Worm (Caenorhabditis elegans) whole organism, young adult: ENCODE results near the gene ndab-1.

Source experiments
- B0261.1 ChIP-seq: sonication (generic microtip); optimal IDR thresholded peaks from 2 replicates; lab custom pipeline; 2016; ENCODE audit warnings: mild to moderate bottlenecking, missing genetic modification characterization, moderate library complexity, missing compliant biosample characterization
- B0336.3 ChIP-seq: fragments of 200-800 bp; sonication (Bioruptor generic); IDR thresholded peaks from 2 replicates; pipeline ENCODE4 v1.3.6; 2022; ENCODE audit warnings: missing genetic modification characterization, missing compliant biosample characterization
- D2030.7 ChIP-seq: fragments of 200-800 bp; sonication (Bioruptor generic); IDR thresholded peaks from 2 replicates; pipeline ENCODE4 v1.3.6; 2022; ENCODE audit warnings: missing genetic modification reagents, missing genetic modification characterization, missing compliant biosample characterization
- F10E7.11 ChIP-seq: sonication (generic microtip); optimal IDR thresholded peaks from 2 replicates; lab custom pipeline; 2017; ENCODE audit warnings: mild to moderate bottlenecking, missing genetic modification characterization, moderate library complexity, missing compliant biosample characterization
- F23B12.7 ChIP-seq: sonication (generic microtip); optimal IDR thresholded peaks from 2 replicates; lab custom pipeline; 2017; ENCODE audit warnings: missing genetic modification characterization, mild to moderate bottlenecking, missing compliant biosample characterization, antibody characterized with exemption, moderate library complexity; ENCODE audit not compliant: insufficient read depth
- F37B4.10 ChIP-seq: fragments of 200-800 bp; sonication (Bioruptor generic); IDR thresholded peaks from 2 replicates; pipeline ENCODE4 v1.3.6; 2022; ENCODE audit warnings: missing genetic modification characterization, missing compliant biosample characterization
- F39B2.1 ChIP-seq: fragments of 200-800 bp; sonication (Bioruptor generic); IDR thresholded peaks from 2 replicates; pipeline ENCODE4 v1.3.6; 2022; ENCODE audit warnings: missing genetic modification reagents, missing genetic modification characterization, missing compliant biosample characterization
- F52B5.7 ChIP-seq: sonication (generic microtip); optimal IDR thresholded peaks from 2 replicates; lab custom pipeline; 2016; ENCODE audit warnings: mild to moderate bottlenecking, missing genetic modification characterization, missing compliant biosample characterization
- F57A8.1 ChIP-seq: fragments of 200-800 bp; sonication (Bioruptor generic); optimal IDR thresholded peaks from 2 replicates; lab custom pipeline; 2018; ENCODE audit warnings: mild to moderate bottlenecking, missing genetic modification characterization, moderate library complexity, missing compliant biosample characterization
- K12H6.12 ChIP-seq: fragments of 200-800 bp; sonication (Bioruptor generic); optimal IDR thresholded peaks from 2 replicates; lab custom pipeline; 2018; ENCODE audit warnings: mild to moderate bottlenecking, missing genetic modification characterization, missing compliant biosample characterization
- T07F8.4 ChIP-seq: sonication (generic microtip); optimal IDR thresholded peaks from 2 replicates; lab custom pipeline; 2016; ENCODE audit warnings: mild to moderate bottlenecking, missing genetic modification characterization, moderate library complexity, missing compliant biosample characterization
- T26A5.8 ChIP-seq: sonication (generic microtip); optimal IDR thresholded peaks from 2 replicates; lab custom pipeline; 2016; ENCODE audit warnings: missing genetic modification characterization, missing compliant biosample characterization
- Y53G8AR.9 ChIP-seq: fragments of 200-800 bp; sonication (Bioruptor generic); conservative IDR thresholded peaks from 2 replicates; pipeline ENCODE4 v1.3.6; 2022; ENCODE audit warnings: missing genetic modification reagents, missing genetic modification characterization, missing compliant biosample characterization
- Y79H2A.3 ChIP-seq: fragments of 200-800 bp; sonication (Bioruptor generic); conservative IDR thresholded peaks from 2 replicates; pipeline ENCODE4 v1.3.6; 2022; ENCODE audit warnings: missing genetic modification reagents, missing genetic modification characterization, missing compliant biosample characterization
- ZK185.1 ChIP-seq: sonication (generic microtip); optimal IDR thresholded peaks from 2 replicates; lab custom pipeline; 2016; ENCODE audit warnings: mild to moderate bottlenecking, missing genetic modification characterization, missing compliant biosample characterization; ENCODE audit not compliant: poor library complexity, severe bottlenecking
- ama-1 ChIP-seq, 3 experiments: fragments of 150-350 bp in 1 of 3; sonication (generic microtip) in 2 of 3; optimal IDR thresholded peaks; 2 replicates each; lab custom pipeline; 2014 to 2018; ENCODE audit warnings: missing biosample characterization in 2 of 3, missing genetic modification characterization in 2 of 3, missing genetic modification reagents in 2 of 3
- aptf-3 ChIP-seq: fragments of 200-800 bp; sonication (Bioruptor generic); IDR thresholded peaks from 2 replicates; pipeline ENCODE4 v1.3.6; 2022; ENCODE audit warnings: missing genetic modification characterization, missing compliant biosample characterization
- atf-7 ChIP-seq: sonication (generic microtip); optimal IDR thresholded peaks from 2 replicates; lab custom pipeline; 2017; ENCODE audit warnings: mild to moderate bottlenecking, missing genetic modification characterization, missing compliant biosample characterization
- athp-1 ChIP-seq: sonication (generic microtip); optimal IDR thresholded peaks from 2 replicates; lab custom pipeline; 2017; ENCODE audit warnings: mild to moderate bottlenecking, missing genetic modification characterization, missing compliant biosample characterization
- ccch-3 ChIP-seq: fragments of 200-800 bp; sonication (Bioruptor generic); optimal IDR thresholded peaks from 2 replicates; lab custom pipeline; 2018; ENCODE audit warnings: mild to moderate bottlenecking, missing genetic modification characterization, missing compliant biosample characterization
- ceh-100 ChIP-seq: fragments of 200-800 bp; sonication (Bioruptor generic); IDR thresholded peaks from 2 replicates; pipeline ENCODE4 v1.3.6; 2022; ENCODE audit warnings: missing genetic modification reagents, missing genetic modification characterization, missing compliant biosample characterization
- ceh-58 ChIP-seq: fragments of 200-800 bp; sonication (Bioruptor generic); IDR thresholded peaks from 2 replicates; pipeline ENCODE4 v1.3.6; 2022; ENCODE audit warnings: missing genetic modification characterization, missing compliant biosample characterization
- ceh-79 ChIP-seq: sonication (generic microtip); optimal IDR thresholded peaks from 2 replicates; lab custom pipeline; 2017; ENCODE audit warnings: mild to moderate bottlenecking, missing genetic modification characterization, missing compliant biosample characterization
- die-1 ChIP-seq: sonication (generic microtip); optimal IDR thresholded peaks from 2 replicates; lab custom pipeline; 2016; ENCODE audit warnings: missing genotype, mild to moderate bottlenecking, missing genetic modification characterization, missing compliant biosample characterization
- dox-1 ChIP-seq: fragments of 200-800 bp; sonication (Bioruptor generic); IDR thresholded peaks from 2 replicates; pipeline ENCODE4 v1.3.6; 2022; ENCODE audit warnings: missing genetic modification reagents, missing genetic modification characterization, missing compliant biosample characterization
- egl-18 ChIP-seq: fragments of 200-800 bp; sonication (Bioruptor generic); IDR thresholded peaks from 2 replicates; pipeline ENCODE4 v1.3.6; 2022; ENCODE audit warnings: missing genetic modification reagents, missing genetic modification characterization, missing compliant biosample characterization
- egl-44 ChIP-seq: fragments of 200-800 bp; sonication (Bioruptor generic); IDR thresholded peaks from 2 replicates; pipeline ENCODE4 v1.3.6; 2022; ENCODE audit warnings: missing genetic modification reagents, missing genetic modification characterization, missing compliant biosample characterization
- fkh-3 ChIP-seq: sonication (generic microtip); optimal IDR thresholded peaks from 2 replicates; lab custom pipeline; 2016; ENCODE audit warnings: mild to moderate bottlenecking, missing genetic modification characterization, missing compliant biosample characterization
- hmg-1.2 ChIP-seq: fragments of 200-800 bp; sonication (Bioruptor generic); IDR thresholded peaks from 2 replicates; pipeline ENCODE4 v1.3.6; 2022; ENCODE audit warnings: missing genetic modification reagents, missing genetic modification characterization, missing compliant biosample characterization
- hrde-1 ChIP-seq: sonication (generic microtip); optimal IDR thresholded peaks from 2 replicates; lab custom pipeline; 2016; ENCODE audit warnings: missing genetic modification characterization, mild to moderate bottlenecking, missing compliant biosample characterization, moderate library complexity, missing genotype, missing genetic modification reagents, borderline replicate concordance
- lag-1 ChIP-seq: fragments of 200-800 bp; sonication (Bioruptor generic); IDR thresholded peaks from 2 replicates; pipeline ENCODE4 v1.3.6; 2022; ENCODE audit warnings: missing genetic modification reagents, missing genetic modification characterization, missing compliant biosample characterization
- let-607 ChIP-seq, 2 experiments: fragments of 200-800 bp in 1 of 2; sonication (Bioruptor generic) in 1 of 2; sonication (generic microtip) in 1 of 2; optimal IDR thresholded peaks; 2 replicates each; lab custom pipeline; 2016 to 2018; ENCODE audit warnings: mild to moderate bottlenecking in 2 of 2, missing compliant biosample characterization in 2 of 2, missing genetic modification characterization in 2 of 2, moderate library complexity in 2 of 2, missing genotype in 1 of 2
- lin-26 ChIP-seq: fragments of 200-800 bp; sonication (Bioruptor generic); IDR thresholded peaks from 2 replicates; pipeline ENCODE4 v1.3.6; 2022; ENCODE audit warnings: missing genetic modification reagents, missing genetic modification characterization, missing compliant biosample characterization
- lin-40 ChIP-seq: sonication (generic microtip); optimal IDR thresholded peaks from 2 replicates; lab custom pipeline; 2016; ENCODE audit warnings: missing genetic modification characterization, mild to moderate bottlenecking, missing compliant biosample characterization, missing genotype, missing genetic modification reagents
- lin-54 ChIP-seq: fragments of 200-800 bp; sonication (Bioruptor generic); optimal IDR thresholded peaks from 2 replicates; lab custom pipeline; 2018; ENCODE audit warnings: mild to moderate bottlenecking, missing genetic modification characterization, missing compliant biosample characterization
- lsy-27 ChIP-seq: sonication (generic microtip); optimal IDR thresholded peaks from 2 replicates; lab custom pipeline; 2017; ENCODE audit warnings: missing genetic modification characterization, mild to moderate bottlenecking, missing compliant biosample characterization, antibody characterized with exemption, missing genotype, borderline replicate concordance; ENCODE audit not compliant: insufficient read depth
- madf-3 ChIP-seq: fragments of 200-800 bp; sonication (Bioruptor generic); IDR thresholded peaks from 2 replicates; pipeline ENCODE4 v1.3.6; 2022; ENCODE audit warnings: missing genetic modification reagents, missing genetic modification characterization, missing compliant biosample characterization
- madf-6 ChIP-seq: fragments of 200-800 bp; sonication (Bioruptor generic); IDR thresholded peaks from 2 replicates; pipeline ENCODE4 v1.3.6; 2022; ENCODE audit warnings: missing genetic modification reagents, missing genetic modification characterization, missing compliant biosample characterization
- nfya-1 ChIP-seq: sonication (generic microtip); optimal IDR thresholded peaks from 2 replicates; lab custom pipeline; 2017; ENCODE audit warnings: antibody characterized with exemption, missing compliant biosample characterization, missing genetic modification characterization, borderline replicate concordance; ENCODE audit not compliant: insufficient read depth
- nhr-120 ChIP-seq: fragments of 200-800 bp; sonication (Bioruptor generic); IDR thresholded peaks from 2 replicates; pipeline ENCODE4 v1.3.6; 2022; ENCODE audit warnings: missing genetic modification characterization, missing compliant biosample characterization
- pbrm-1 ChIP-seq: fragments of 200-800 bp; sonication (Bioruptor generic); IDR thresholded peaks from 2 replicates; pipeline ENCODE4 v1.3.6; 2022; ENCODE audit warnings: missing genetic modification reagents, missing genetic modification characterization, missing compliant biosample characterization
- sdz-38 ChIP-seq: sonication (generic microtip); optimal IDR thresholded peaks from 2 replicates; lab custom pipeline; 2016; ENCODE audit warnings: missing genotype, missing genetic modification characterization, missing compliant biosample characterization
- sptf-2 ChIP-seq: fragments of 200-800 bp; sonication (Bioruptor generic); optimal IDR thresholded peaks from 2 replicates; lab custom pipeline; 2018; ENCODE audit warnings: mild to moderate bottlenecking, missing genetic modification characterization, missing compliant biosample characterization
- zfh-2 ChIP-seq: fragments of 200-800 bp; sonication (Bioruptor generic); conservative IDR thresholded peaks from 2 replicates; pipeline ENCODE4 v1.3.6; 2022; ENCODE audit warnings: missing genetic modification reagents, missing genetic modification characterization, missing compliant biosample characterization
- zim-3 ChIP-seq: sonication (generic microtip); optimal IDR thresholded peaks from 2 replicates; lab custom pipeline; 2017; ENCODE audit warnings: mild to moderate bottlenecking, missing genetic modification characterization, moderate library complexity, missing compliant biosample characterization
- ztf-28 ChIP-seq: fragments of 200-800 bp; sonication (Bioruptor generic); IDR thresholded peaks from 2 replicates; pipeline ENCODE4 v1.3.6; 2022; ENCODE audit warnings: missing genetic modification reagents, missing genetic modification characterization, missing compliant biosample characterization
- ztf-3 ChIP-seq: fragments of 200-800 bp; sonication (Bioruptor generic); optimal IDR thresholded peaks from 2 replicates; lab custom pipeline; 2018; ENCODE audit warnings: mild to moderate bottlenecking, missing genetic modification characterization, missing compliant biosample characterization

The ndab-1 gene

ce11 chrIII:11921658-11922098 is 6.2 kb upstream of the ndab-1 start, which contains the start of gene Y56A3A.22 (continued):
- TF ChIP-seq zim-3 = peak; percentile 86
- TF ChIP-seq ceh-100 (GFP tag; lab: Robert Waterston, UW) = 0 out of 2 replicates have a peak, but pooled peaks have one; percentile 26
- TF ChIP-seq fkh-3 (tag; lab: Kevin White, UChicago) = peak; percentile 38
- TF ChIP-seq athp-1 (tag; lab: Kevin White, UChicago) = peak; percentile 81
- TF ChIP-seq B0336.3 = peak; percentile 94
- peak; percentile 24; the same call in 1 of the 2 replicates for TF ChIP-seq F39B2.1 (GFP tag; lab: Robert Waterston, UW)
- TF ChIP-seq ceh-79 = peak; percentile 83
- TF ChIP-seq egl-18 (GFP tag; lab: Robert Waterston, UW) = no peak
- 0 out of 2 replicates have a peak, but pooled peaks have one; percentile 38 for TF ChIP-seq D2030.7 (GFP tag; lab: Robert Waterston, UW)
- no peak for TF ChIP-seq sptf-2 (GFP tag; lab: Kevin White, UChicago)
- peak; percentile 35 for TF ChIP-seq K12H6.12 (tag; lab: Kevin White, UChicago)
- TF ChIP-seq egl-44 = no peak
- TF ChIP-seq ztf-28 = no peak
- peak; percentile 81 for TF ChIP-seq pbrm-1 (GFP tag; lab: Robert Waterston, UW)
- TF ChIP-seq Y53G8AR.9 (GFP tag; lab: Robert Waterston, UW) = peak; percentile 59
- TF ChIP-seq lin-40 (tag; lab: Kevin White, UChicago) = peak; percentile 57
- TF ChIP-seq F23B12.7 (tag; lab: Kevin White, UChicago) = no peak
- TF ChIP-seq T07F8.4 (tag; lab: Kevin White, UChicago) = no peak
- peak; percentile 55; the same call in 1 of the 2 replicates for TF ChIP-seq lin-26 (GFP tag; lab: Robert Waterston, UW)
- peak; percentile 8 for TF ChIP-seq lin-54 (GFP tag; lab: Kevin White, UChicago)
- TF ChIP-seq F10E7.11 (tag; lab: Kevin White, UChicago) = peak; percentile 20
- no peak for TF ChIP-seq Y79H2A.3 (GFP tag; lab: Robert Waterston, UW)
- TF ChIP-seq T26A5.8 (tag; lab: Kevin White, UChicago) = no peak
- no peak for TF ChIP-seq lsy-27 (tag; lab: Kevin White, UChicago)
- TF ChIP-seq let-607 (tag; optimal IDR thresholded peaks at IDR 0.05; lab: Kevin White, UChicago) = peak; percentile 24 to 79
- 0 out of 2 replicates have a peak, but pooled peaks have one; percentile 16 for TF ChIP-seq zfh-2 (GFP tag; lab: Robert Waterston, UW)
- TF ChIP-seq atf-7 (tag; lab: Kevin White, UChicago) = peak; percentile 71
- 0 out of 2 replicates have a peak, but pooled peaks have one; percentile 58 for TF ChIP-seq nhr-120 (GFP tag; lab: Robert Waterston, UW)
- peak; percentile 44 for TF ChIP-seq hrde-1
- no peak for TF ChIP-seq lag-1
- 0 out of 2 replicates have a peak, but pooled peaks have one; percentile 18 for TF ChIP-seq hmg-1.2 (GFP tag; lab: Robert Waterston, UW)
- peak; percentile 28 for TF ChIP-seq B0261.1 (tag; lab: Kevin White, UChicago)
- no peak for TF ChIP-seq die-1
- TF ChIP-seq ceh-58 (GFP tag; lab: Robert Waterston, UW) = no peak
- no peak for TF ChIP-seq ZK185.1 (tag; lab: Kevin White, UChicago)
- peak; percentile 49 for TF ChIP-seq dox-1 (GFP tag; lab: Robert Waterston, UW)
- TF ChIP-seq madf-6 = peak; percentile 50
- TF ChIP-seq F37B4.10 = no peak
- TF ChIP-seq F52B5.7 = peak; percentile 87
- TF ChIP-seq ccch-3 (GFP tag; lab: Kevin White, UChicago) = no peak
- TF ChIP-seq ama-1 (optimal IDR thresholded peaks at IDR 0.05; lab: Kevin White, UChicago) = peak; percentile 87
- TF ChIP-seq ama-1 (GFP tag; optimal IDR thresholded peaks at IDR 0.05; lab: Kevin White, UChicago) = no peak
- peak; percentile 73; the same call in 1 of the 2 replicates for TF ChIP-seq aptf-3 (GFP tag; lab: Robert Waterston, UW)
- TF ChIP-seq madf-3 (GFP tag; lab: Robert Waterston, UW) = no peak; the same call in 1 of the 2 replicates
- peak; percentile 72 for TF ChIP-seq ztf-3 (GFP tag; lab: Kevin White, UChicago)
- TF ChIP-seq nfya-1 (tag; lab: Kevin White, UChicago) = no peak
- no peak for TF ChIP-seq F57A8.1 (GFP tag; lab: Kevin White, UChicago)
- TF ChIP-seq sdz-38 (tag; lab: Kevin White, UChicago) = no peak
